Worm (Caenorhabditis elegans) whole organism, L1 larva: Measurements from ENCODE around the gene srh-247.

ENCODE experiments used
- F16B12.6 ChIP-seq: fragments of 150-350 bp; optimal IDR thresholded peaks from 2 replicates; lab custom pipeline; 2014; ENCODE audit warnings: missing biosample characterization, missing genetic modification characterization
- ceh-88 ChIP-seq: fragments of 200-800 bp; sonication (Bioruptor generic); IDR thresholded peaks from 2 replicates; pipeline ENCODE4 v1.3.6; 2022; ENCODE audit warnings: missing genetic modification characterization, missing compliant biosample characterization
- mdl-1 ChIP-seq, 2 experiments: fragments of 150-350 bp; optimal IDR thresholded peaks; 2 replicates each; lab custom pipeline; 2014 to 2017; ENCODE audit warnings: missing biosample characterization in 2 of 2, missing genetic modification characterization in 2 of 2, inconsistent platforms in 1 of 2
- nhr-20 ChIP-seq: sonication (generic microtip); optimal IDR thresholded peaks from 2 replicates; lab custom pipeline; 2016; ENCODE audit warnings: mild to moderate bottlenecking, missing genetic modification characterization, missing compliant biosample characterization
- nhr-77 ChIP-seq: fragments of 150-350 bp; optimal IDR thresholded peaks from 2 replicates; lab custom pipeline; 2014; ENCODE audit warnings: missing biosample characterization, missing genetic modification characterization
- zag-1 ChIP-seq: fragments of 150-350 bp; optimal IDR thresholded peaks from 2 replicates; lab custom pipeline; 2014; ENCODE audit warnings: missing biosample characterization, missing genetic modification characterization

ce11 chrV:2983351-2983750 lies 49.4 kb upstream of the srh-247 start, which contains the start of gene srw-117:
- TF ChIP-seq F16B12.6 (no peak), zag-1 (no peak), ceh-88 (no peak), nhr-20 (tag; lab: Kevin White, UChicago) (no peak), nhr-77 (tag; lab: Kevin White, UChicago) (no peak), mdl-1 (tag; optimal IDR thresholded peaks at IDR 0.05; lab: Kevin White, UChicago) (no peak)
